Fruit fly (Drosophila melanogaster): ENCODE measurements around the gene CG12818.
A peak's percentile ranks its signal among the peaks of the same experiment; 100 is the strongest.

The CG12818 gene

DNA sequence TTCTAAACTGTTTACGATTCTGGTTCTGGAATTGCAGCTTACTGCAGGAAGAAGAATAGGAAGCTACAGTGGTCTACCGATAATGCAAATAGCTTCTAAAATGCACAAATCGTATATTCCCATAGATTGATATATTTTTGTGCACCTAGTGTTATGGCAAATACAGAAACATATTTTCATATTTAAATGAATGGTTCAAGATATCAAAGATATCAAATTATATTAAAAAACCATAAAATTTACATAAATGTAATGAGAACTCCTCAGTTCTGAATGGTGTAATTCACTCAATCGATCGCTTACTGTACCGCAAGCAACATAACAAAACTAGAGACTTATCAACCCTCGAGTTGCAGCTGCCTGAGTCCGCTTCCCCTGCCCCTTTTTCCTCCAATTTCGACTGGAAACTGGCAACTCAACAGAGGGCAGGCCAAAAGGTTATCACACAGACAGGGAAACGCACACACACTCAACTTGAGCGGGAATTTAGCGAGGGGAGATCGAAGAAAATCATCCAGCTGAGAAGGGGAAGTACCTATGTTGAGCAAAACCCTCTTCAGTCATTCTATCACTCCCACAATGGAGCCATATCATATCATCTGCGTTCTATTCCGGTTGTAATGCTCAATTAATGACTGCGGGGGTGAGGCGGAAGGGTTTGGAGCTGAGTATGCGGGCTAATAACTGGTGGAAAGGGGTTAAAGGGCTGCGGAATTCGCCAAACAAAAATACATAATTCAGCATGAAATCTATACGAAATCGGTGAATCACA, 22.7 kb downstream of the CG12818 start (continued):
- TF ChIP-seq Eip75B (GFP tag; optimal IDR thresholded peaks at IDR 0.05), result peak; percentile 38
- TF ChIP-seq CG8632 (GFP tag; optimal IDR thresholded peaks at IDR 0.05), result no peak
- no peak for TF ChIP-seq Blimp-1 (GFP tag; optimal IDR thresholded peaks at IDR 0.05)
- no peak for TF ChIP-seq Sox15 (GFP tag; optimal IDR thresholded peaks at IDR 0.05)
- no peak for TF ChIP-seq ss (GFP tag; optimal IDR thresholded peaks at IDR 0.05)
- peak; percentile 27 for TF ChIP-seq Smox (GFP tag; optimal IDR thresholded peaks at IDR 0.05)
- TF ChIP-seq net (GFP tag; optimal IDR thresholded peaks at IDR 0.05), result no peak
- TF ChIP-seq Ets96B (tag; optimal IDR thresholded peaks at IDR 0.05), result peak; percentile 41
- TF ChIP-seq CG10631 (GFP tag; optimal IDR thresholded peaks at IDR 0.05), result peak; percentile 43
- TF ChIP-seq CG11294 (GFP tag; IDR thresholded peaks at IDR 0.05), result no peak
- TF ChIP-seq Eip78C (GFP tag), result peak; percentile 65
- peak; percentile 25 for TF ChIP-seq Hr39 (GFP tag; optimal IDR thresholded peaks at IDR 0.05)
- TF ChIP-seq topi (GFP tag; optimal IDR thresholded peaks at IDR 0.05), result peak; percentile 5
- peak; percentile 33 for TF ChIP-seq pdm3 (GFP tag; optimal IDR thresholded peaks at IDR 0.05)
- TF ChIP-seq CG11762 (GFP tag; optimal IDR thresholded peaks at IDR 0.05; ENCODE audit: insufficient read depth), result no peak
- no peak for TF ChIP-seq CG7368 (GFP tag; optimal IDR thresholded peaks at IDR 0.05)
- TF ChIP-seq CG3032 (tag; optimal IDR thresholded peaks at IDR 0.05), result peak; percentile 41
- peak; percentile 29 for TF ChIP-seq Met (GFP tag; optimal IDR thresholded peaks at IDR 0.05)
- TF ChIP-seq svp (GFP tag), result peak; percentile 88
- peak; percentile 3 for TF ChIP-seq lz (GFP tag; optimal IDR thresholded peaks at IDR 0.05)
- TF ChIP-seq CG15336 (GFP tag; IDR thresholded peaks at IDR 0.05), result no peak
- TF ChIP-seq CG10669 (GFP tag; optimal IDR thresholded peaks at IDR 0.05), result peak; percentile 36
- TF ChIP-seq CG1621 (tag; optimal IDR thresholded peaks at IDR 0.05), result no peak
- peak; percentile 25 for TF ChIP-seq achi (GFP tag; optimal IDR thresholded peaks at IDR 0.05)
- peak; percentile 2 for TF ChIP-seq CG34406 (GFP tag; optimal IDR thresholded peaks at IDR 0.05)
- no peak for TF ChIP-seq CG16779 (tag; optimal IDR thresholded peaks at IDR 0.05)
- TF ChIP-seq dsx (GFP tag; optimal IDR thresholded peaks at IDR 0.05; ENCODE audit: poor library complexity, severe bottlenecking), result no peak
- TF ChIP-seq CG11902 (GFP tag; optimal IDR thresholded peaks at IDR 0.05), result no peak

DNA sequence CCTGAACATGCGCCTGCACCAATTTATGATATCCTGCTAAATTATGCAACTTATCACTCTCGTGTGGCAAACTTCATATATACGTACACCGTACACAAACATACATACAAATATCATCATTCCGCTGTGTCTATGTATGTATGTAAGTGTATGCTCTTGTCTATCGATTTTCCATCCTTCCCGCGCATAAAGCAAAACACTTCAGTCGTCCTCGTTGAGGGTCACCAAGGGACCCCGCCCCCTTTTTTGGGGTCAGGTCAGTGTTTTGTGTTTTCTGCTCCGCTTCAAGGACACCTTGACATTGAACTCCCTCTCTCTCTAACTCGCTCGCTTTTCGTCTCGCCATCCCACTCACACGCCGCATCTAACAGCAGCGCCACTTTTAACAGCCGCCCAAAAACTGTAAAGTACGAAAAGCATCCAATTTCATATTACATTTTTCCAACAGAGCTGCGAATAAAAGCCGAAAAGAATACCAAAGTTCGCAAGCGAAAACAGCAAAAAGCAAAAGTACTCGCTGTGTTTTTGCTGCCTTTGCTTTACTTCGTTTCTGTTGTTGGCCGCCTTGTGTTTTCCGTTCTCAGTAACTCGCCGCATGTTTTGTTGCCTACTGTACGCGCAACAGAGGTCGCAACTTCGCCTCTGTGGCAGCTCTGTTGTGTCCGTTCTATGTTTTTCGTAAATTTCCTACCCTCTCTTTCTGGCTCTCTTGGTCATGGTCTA, 24.6 kb downstream of the CG12818 start:
- TF ChIP-seq Sox102F (GFP tag; optimal IDR thresholded peaks at IDR 0.05), result no peak
- TF ChIP-seq svp (GFP tag), result peak; percentile 46

DNA sequence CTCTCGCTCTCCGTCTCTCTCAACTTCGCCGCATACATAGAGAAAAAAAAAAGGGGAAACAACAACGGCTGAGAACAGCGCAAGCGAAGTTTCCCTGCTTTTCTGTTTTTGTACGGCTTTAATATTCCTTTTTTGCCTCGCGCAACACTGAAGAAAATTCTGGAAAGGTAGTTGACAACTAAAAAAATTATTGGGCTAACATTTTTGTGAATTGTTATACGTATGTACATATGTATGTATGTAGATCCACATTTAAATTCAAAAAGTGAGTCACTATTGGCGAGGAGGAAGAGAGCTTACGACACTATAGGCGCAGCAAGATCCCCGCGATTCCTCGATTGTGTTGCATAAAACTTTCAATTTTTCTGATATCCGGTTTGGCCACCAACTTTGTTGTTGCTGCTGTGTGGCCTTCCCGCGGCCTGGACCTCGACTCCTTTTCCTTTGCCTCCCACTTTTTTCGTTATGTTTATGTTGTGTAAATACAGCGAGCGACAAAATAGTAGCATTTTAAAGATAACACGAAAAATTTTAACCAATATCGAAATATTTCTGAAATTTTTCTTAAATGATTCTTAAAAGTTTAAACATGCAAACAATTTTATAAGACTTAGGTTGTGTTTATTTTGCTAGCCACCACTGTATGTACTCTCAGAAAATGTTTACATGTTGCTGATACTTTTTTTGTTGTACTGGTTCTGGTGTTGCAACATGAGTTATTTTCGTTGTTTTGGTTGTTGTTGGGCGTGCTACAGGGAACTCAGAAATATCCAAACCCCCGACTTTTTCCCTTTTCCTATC, 25.4 kb downstream of the CG12818 start:
- peak; percentile 83 for TF ChIP-seq fd85E (GFP tag; optimal IDR thresholded peaks at IDR 0.05)
- peak; percentile 93 for TF ChIP-seq CG10631 (GFP tag; optimal IDR thresholded peaks at IDR 0.05)
- peak; percentile 81 for TF ChIP-seq CG1621 (tag; optimal IDR thresholded peaks at IDR 0.05)
- peak; percentile 89 for TF ChIP-seq CG3032 (tag; optimal IDR thresholded peaks at IDR 0.05)
- TF ChIP-seq CG6854 (GFP tag; optimal IDR thresholded peaks at IDR 0.05), result peak; percentile 90
- peak; percentile 87 to 95 for TF ChIP-seq ss (GFP tag; optimal IDR thresholded peaks at IDR 0.05)
- peak; percentile 90 for TF ChIP-seq CG8632 (GFP tag; optimal IDR thresholded peaks at IDR 0.05)
- TF ChIP-seq acj6 (GFP tag; optimal IDR thresholded peaks at IDR 0.05), result peak; percentile 92
- peak; percentile 92 for TF ChIP-seq CG6808 (GFP tag; optimal IDR thresholded peaks at IDR 0.05)
- peak; percentile 94 for TF ChIP-seq CG3919 (GFP tag; optimal IDR thresholded peaks at IDR 0.05)
- peak; percentile 96 for TF ChIP-seq Eip75B (GFP tag; optimal IDR thresholded peaks at IDR 0.05)
- TF ChIP-seq Hr4 (GFP tag; optimal IDR thresholded peaks at IDR 0.05), result peak; percentile 93
- peak; percentile 94 for TF ChIP-seq Sox14 (GFP tag; optimal IDR thresholded peaks at IDR 0.05)
- TF ChIP-seq dac (GFP tag; optimal IDR thresholded peaks at IDR 0.05), result peak; percentile 41
- TF ChIP-seq OdsH (GFP tag; optimal IDR thresholded peaks at IDR 0.05), result peak; percentile 87
- peak; percentile 75 to 95 for TF ChIP-seq salr (GFP tag; optimal IDR thresholded peaks at IDR 0.05)
- TF ChIP-seq Ets96B (tag; optimal IDR thresholded peaks at IDR 0.05), result peak; percentile 89
- TF ChIP-seq CG4318 (GFP tag; optimal IDR thresholded peaks at IDR 0.05), result peak; percentile 76
- TF ChIP-seq lz (GFP tag; optimal IDR thresholded peaks at IDR 0.05), result peak; percentile 94
- peak; percentile 93 for TF ChIP-seq achi (GFP tag; optimal IDR thresholded peaks at IDR 0.05)
- TF ChIP-seq fd59A (GFP tag; optimal IDR thresholded peaks at IDR 0.05), result peak; percentile 86
- TF ChIP-seq CG8319 (GFP tag; optimal IDR thresholded peaks at IDR 0.05), result peak; percentile 81
- TF ChIP-seq svp (GFP tag), result peak; percentile 98
- peak; percentile 98 for TF ChIP-seq Blimp-1 (GFP tag; optimal IDR thresholded peaks at IDR 0.05)
- no peak for TF ChIP-seq Gug (GFP tag; IDR thresholded peaks at IDR 0.05)
- TF ChIP-seq CG34406 (GFP tag; optimal IDR thresholded peaks at IDR 0.05), result peak; percentile 92
